Fruit fly (Drosophila melanogaster): ENCODE measurements around the gene CG43861.

Gene CG43861

DNA sequence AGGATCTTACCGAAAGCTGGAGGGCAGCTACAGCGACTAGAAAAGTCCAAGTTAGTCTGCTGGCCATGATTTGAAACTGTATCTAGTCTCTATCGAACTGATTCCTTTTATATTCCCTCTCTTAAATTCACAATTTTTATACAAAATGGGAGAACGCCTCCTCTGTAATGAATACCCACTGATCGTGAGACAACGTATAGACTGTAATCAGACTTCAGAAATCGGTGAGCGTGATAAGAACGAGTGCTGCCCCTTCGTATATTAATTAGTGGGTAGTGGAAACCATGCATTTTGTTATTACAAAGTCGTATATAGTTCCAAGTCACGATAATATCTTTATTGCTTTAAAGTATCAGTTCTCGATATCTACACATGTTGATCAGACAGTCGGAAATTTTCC is 50.7 kb downstream of the CG43861 start, which contains the start of gene OS9:
Gene OS9, minus strand, starts transcription at position 101 of the 400 bp plus-strand sequence.
- TF ChIP-seq CG17806 (tag; optimal IDR thresholded peaks at IDR 0.05) (no peak), Pif1A (GFP tag; optimal IDR thresholded peaks at IDR 0.05) (no peak), CG10348 (GFP tag; IDR thresholded peaks at IDR 0.05) (no peak), CG14655 (GFP tag; optimal IDR thresholded peaks at IDR 0.05) (no peak), fd96Ca (GFP tag; IDR thresholded peaks at IDR 0.05) (no peak), Pif1B (GFP tag; optimal IDR thresholded peaks at IDR 0.05) (no peak), rn (GFP tag; IDR thresholded peaks at IDR 0.05) (no peak), Ets98B (GFP tag; IDR thresholded peaks at IDR 0.05) (no peak), CG12605 (GFP tag; IDR thresholded peaks at IDR 0.05) (no peak), CG8301 (tag; optimal IDR thresholded peaks at IDR 0.05) (no peak), CG8159 (tag; optimal IDR thresholded peaks at IDR 0.05) (no peak), CG4496 (GFP tag; IDR thresholded peaks at IDR 0.05) (no peak), CG15710 (tag; optimal IDR thresholded peaks at IDR 0.05) (no peak), Snoo (tag; optimal IDR thresholded peaks at IDR 0.05) (no peak), D1 (tag; optimal IDR thresholded peaks at IDR 0.05) (no peak), CG9948 (tag; optimal IDR thresholded peaks at IDR 0.05) (no peak), CG13204 (GFP tag; optimal IDR thresholded peaks at IDR 0.05) (no peak), gl (tag; optimal IDR thresholded peaks at IDR 0.05) (no peak)

DNA sequence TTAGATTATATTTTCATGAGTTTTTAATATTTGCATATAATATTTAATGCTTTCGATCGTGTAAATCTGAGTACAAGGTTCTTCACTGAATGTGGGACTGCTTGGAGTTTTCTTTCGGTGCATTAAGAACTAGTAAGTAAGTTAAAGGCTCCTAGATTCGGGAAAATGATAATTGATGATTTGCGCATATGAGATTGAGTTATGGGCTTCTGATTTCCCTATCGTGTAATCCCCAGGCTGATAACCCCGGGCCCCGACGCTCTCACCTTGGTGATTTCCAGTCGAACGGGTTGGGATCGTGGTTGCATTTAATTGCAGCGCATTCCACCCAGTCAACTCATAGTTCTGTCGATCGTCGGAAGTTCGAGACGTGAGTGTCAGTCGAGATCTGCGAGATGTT is 53.2 kb downstream of the CG43861 start, which contains the start of gene CG10680:
Gene CG10680, plus strand, starts transcription at position 301 of the 400 bp plus-strand sequence.
- TF ChIP-seq CG15710 (tag; optimal IDR thresholded peaks at IDR 0.05) = no peak
- no peak for TF ChIP-seq CG32121 (GFP tag; IDR thresholded peaks at IDR 0.05)
- no peak for TF ChIP-seq Pif1A (GFP tag; optimal IDR thresholded peaks at IDR 0.05)
- TF ChIP-seq EcR (GFP tag; optimal IDR thresholded peaks at IDR 0.05) = peak; percentile 6
- TF ChIP-seq CG8301 (tag; optimal IDR thresholded peaks at IDR 0.05) = no peak
- no peak for TF ChIP-seq Pif1B (GFP tag; optimal IDR thresholded peaks at IDR 0.05)
- TF ChIP-seq CG4496 (GFP tag; IDR thresholded peaks at IDR 0.05) = no peak
- no peak for TF ChIP-seq CG8159 (tag; optimal IDR thresholded peaks at IDR 0.05)

DNA sequence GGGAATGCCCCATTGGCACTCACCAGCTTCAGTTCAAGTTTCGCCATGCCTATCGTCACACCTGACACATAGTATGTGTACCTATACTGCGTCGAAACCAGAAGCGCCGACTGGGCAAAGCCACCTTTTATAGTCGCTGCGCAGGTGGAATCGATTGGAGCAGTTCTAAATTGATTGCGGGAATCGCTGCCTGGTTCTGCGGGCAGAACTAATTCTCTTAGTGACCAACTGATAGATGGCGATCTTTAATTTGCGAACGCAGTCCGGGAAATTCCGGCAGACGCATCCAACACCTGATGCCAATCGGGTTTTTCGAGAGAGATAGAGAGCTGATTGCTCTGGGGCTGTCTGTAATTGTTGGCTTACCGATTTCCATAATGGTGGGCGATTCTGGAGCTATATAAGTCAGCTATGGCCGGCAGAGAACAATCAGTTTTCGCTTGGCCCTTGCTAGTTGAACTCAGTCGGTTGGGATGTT is 54.8 kb downstream of the CG43861 start, which contains the start of the genes CG13965 and CG16772:
Gene CG13965, minus strand, starts transcription at position 101 of the 478 bp plus-strand sequence.
Gene CG16772, plus strand, starts transcription at position 428 of the 478 bp plus-strand sequence.
- TF ChIP-seq CG8159 (tag; optimal IDR thresholded peaks at IDR 0.05) = no peak
- TF ChIP-seq CG4496 (GFP tag; IDR thresholded peaks at IDR 0.05) = no peak
- TF ChIP-seq CG8301 (tag; optimal IDR thresholded peaks at IDR 0.05) = no peak
- TF ChIP-seq Ets98B (GFP tag; IDR thresholded peaks at IDR 0.05) = no peak
- no peak for TF ChIP-seq CG9948 (tag; optimal IDR thresholded peaks at IDR 0.05)

DNA sequence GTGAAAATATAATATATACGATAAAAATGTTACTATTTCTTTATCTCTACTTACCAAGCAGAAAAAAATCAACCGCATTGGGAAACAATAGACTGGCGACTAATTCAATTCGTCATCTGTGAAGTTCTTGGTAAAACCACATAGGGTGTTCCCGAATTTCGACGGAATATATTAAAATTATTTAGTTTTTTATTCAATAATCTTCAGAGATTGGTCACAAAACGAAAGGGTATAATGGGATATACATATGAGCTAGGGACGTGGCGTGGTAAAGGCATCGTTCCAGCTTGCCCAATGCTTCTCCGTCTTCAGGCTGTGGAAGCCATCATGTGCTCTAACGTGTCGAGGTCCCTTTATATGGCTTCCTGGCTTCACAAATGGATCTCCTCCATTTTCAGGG is 55.5 kb downstream of the CG43861 start, which contains the start of gene CG42866:
Gene CG42866, minus strand, starts transcription at position 101 of the 400 bp plus-strand sequence.
- TF ChIP-seq CG9948 (tag; optimal IDR thresholded peaks at IDR 0.05) (no peak), CG10348 (GFP tag; IDR thresholded peaks at IDR 0.05) (no peak), Snoo (tag; optimal IDR thresholded peaks at IDR 0.05) (no peak), D1 (tag; optimal IDR thresholded peaks at IDR 0.05) (no peak), Pif1A (GFP tag; optimal IDR thresholded peaks at IDR 0.05) (no peak), CG8301 (tag; optimal IDR thresholded peaks at IDR 0.05) (no peak)

DNA sequence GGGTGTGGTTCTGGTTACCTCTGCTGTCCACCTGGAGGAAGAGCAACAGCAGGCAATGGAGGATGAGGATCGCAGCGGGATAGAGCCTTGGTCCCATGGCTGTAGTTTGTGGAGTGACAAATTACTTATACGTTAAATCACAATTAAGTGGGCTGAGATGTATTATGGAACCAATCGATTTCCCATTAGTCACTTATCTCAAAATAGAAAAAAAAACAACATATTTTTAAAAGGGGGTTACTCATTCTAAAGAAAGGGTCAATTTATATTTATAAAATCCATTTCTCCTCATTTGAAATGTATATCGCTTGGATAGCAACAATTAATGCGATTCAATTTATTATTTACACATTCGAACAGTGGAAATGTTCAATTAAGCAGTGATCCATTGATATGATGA is 56.2 kb downstream of the CG43861 start, which contains the start of gene CG34051:
Gene CG34051, minus strand, starts transcription at position 101 of the 400 bp plus-strand sequence.
- TF ChIP-seq CG13204 (GFP tag; optimal IDR thresholded peaks at IDR 0.05) = no peak
- TF ChIP-seq gl (tag; optimal IDR thresholded peaks at IDR 0.05) = no peak

DNA sequence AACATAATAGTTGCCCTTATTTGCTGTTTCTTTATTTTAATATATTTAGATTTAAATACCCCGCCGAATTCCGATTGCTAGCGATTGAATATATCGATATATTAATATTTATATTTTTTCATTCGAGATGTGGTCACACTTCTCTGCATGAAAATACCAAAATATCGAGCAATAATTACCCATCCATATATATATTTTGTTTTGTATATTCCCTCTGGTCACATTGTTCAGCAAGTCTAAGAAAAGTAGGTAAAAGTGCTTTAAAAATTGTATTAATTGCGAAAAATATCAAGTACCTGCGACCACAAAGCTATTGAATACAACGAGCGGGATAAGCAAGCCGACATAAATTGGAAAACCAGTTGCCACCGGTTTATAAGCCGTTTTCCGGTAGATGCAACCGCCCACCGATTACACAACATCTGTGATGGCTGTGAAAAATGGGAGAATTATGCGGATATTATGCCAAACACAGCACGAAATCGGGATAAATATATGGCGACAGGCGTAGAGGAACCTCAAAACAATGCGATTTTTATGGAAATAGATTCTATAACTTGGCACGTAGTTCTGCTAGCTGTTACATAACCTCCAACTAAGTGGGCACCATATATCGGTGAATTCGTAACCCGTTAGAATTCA is 58.4 kb downstream of the CG43861 start, which contains the start of gene COX4:
Gene COX4, plus strand, starts transcription at position 194 of the 642 bp plus-strand sequence.
- TF ChIP-seq Pif1B (GFP tag; optimal IDR thresholded peaks at IDR 0.05) (no peak), CG4496 (GFP tag; IDR thresholded peaks at IDR 0.05) (no peak), CG14655 (GFP tag; optimal IDR thresholded peaks at IDR 0.05) (no peak), CG17806 (tag; optimal IDR thresholded peaks at IDR 0.05) (no peak)

DNA sequence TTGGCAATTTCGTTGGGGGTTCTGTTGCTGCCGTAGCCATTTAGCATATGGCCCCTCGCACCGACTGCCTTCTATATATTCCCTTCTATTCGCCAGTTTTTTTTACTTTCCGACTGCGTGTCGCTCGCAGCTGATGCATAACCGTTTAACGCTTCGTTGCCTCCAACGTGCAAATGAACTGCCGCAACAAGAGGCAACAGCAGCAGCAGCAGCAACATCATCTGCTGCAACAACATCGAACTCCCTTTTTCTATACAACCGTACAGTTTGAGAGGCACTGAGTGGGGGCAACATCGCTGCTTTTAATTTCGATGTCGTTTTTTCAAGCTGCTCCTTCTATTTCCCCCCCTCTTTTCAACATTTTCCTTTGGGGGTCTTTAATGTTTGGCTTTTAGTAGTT is 64.9 kb downstream of the CG43861 start:
- TF ChIP-seq CG8159 (tag; optimal IDR thresholded peaks at IDR 0.05) (no peak), CG34367 (tag; optimal IDR thresholded peaks at IDR 0.05) (no peak), fd96Ca (GFP tag; IDR thresholded peaks at IDR 0.05) (no peak), CG10348 (GFP tag; IDR thresholded peaks at IDR 0.05) (no peak), Ets98B (GFP tag; IDR thresholded peaks at IDR 0.05) (no peak), Pif1A (GFP tag; optimal IDR thresholded peaks at IDR 0.05) (no peak), EcR (GFP tag; optimal IDR thresholded peaks at IDR 0.05) (no peak), rn (GFP tag; IDR thresholded peaks at IDR 0.05) (no peak), Pif1B (GFP tag; optimal IDR thresholded peaks at IDR 0.05) (no peak), CG13204 (GFP tag; optimal IDR thresholded peaks at IDR 0.05) (no peak), CG15710 (tag; optimal IDR thresholded peaks at IDR 0.05) (no peak), gl (tag; optimal IDR thresholded peaks at IDR 0.05) (no peak), CG9948 (tag; optimal IDR thresholded peaks at IDR 0.05) (no peak), Snoo (tag; optimal IDR thresholded peaks at IDR 0.05) (no peak), CG12605 (GFP tag; IDR thresholded peaks at IDR 0.05) (no peak), CG17806 (tag; optimal IDR thresholded peaks at IDR 0.05) (no peak), CG32121 (GFP tag; IDR thresholded peaks at IDR 0.05) (no peak), CG14655 (GFP tag; optimal IDR thresholded peaks at IDR 0.05) (no peak), CG4496 (GFP tag; IDR thresholded peaks at IDR 0.05) (no peak), CG8301 (tag; optimal IDR thresholded peaks at IDR 0.05) (no peak)
